Fruit fly (Drosophila melanogaster) Kc167 (cell line): ENCODE data around the gene CG11596.

Source experiments
- Myc ChIP-seq: fragments of >200 bp; optimal IDR thresholded peaks from 2 replicates; lab custom pipeline; 2017; ENCODE audit warnings: missing external identifiers
- Sin3A ChIP-seq: fragments of >200 bp; optimal IDR thresholded peaks from 2 replicates; lab custom pipeline; 2018; ENCODE audit warnings: missing external identifiers
- h ChIP-seq: fragments of >200 bp; optimal IDR thresholded peaks from 3 replicates; lab custom pipeline; 2018; ENCODE audit warnings: missing external identifiers
- insv ChIP-seq: fragments of >200 bp; optimal IDR thresholded peaks from 3 replicates; lab custom pipeline; 2018; ENCODE audit warnings: missing external identifiers
- psq ChIP-seq: fragments of >200 bp; optimal IDR thresholded peaks from 2 replicates; lab custom pipeline; 2017; ENCODE audit warnings: missing external identifiers
- ttk ChIP-seq: sonication (Bioruptor generic); optimal IDR thresholded peaks from 2 replicates; lab custom pipeline; 2017; ENCODE audit warnings: missing external identifiers

DNA sequence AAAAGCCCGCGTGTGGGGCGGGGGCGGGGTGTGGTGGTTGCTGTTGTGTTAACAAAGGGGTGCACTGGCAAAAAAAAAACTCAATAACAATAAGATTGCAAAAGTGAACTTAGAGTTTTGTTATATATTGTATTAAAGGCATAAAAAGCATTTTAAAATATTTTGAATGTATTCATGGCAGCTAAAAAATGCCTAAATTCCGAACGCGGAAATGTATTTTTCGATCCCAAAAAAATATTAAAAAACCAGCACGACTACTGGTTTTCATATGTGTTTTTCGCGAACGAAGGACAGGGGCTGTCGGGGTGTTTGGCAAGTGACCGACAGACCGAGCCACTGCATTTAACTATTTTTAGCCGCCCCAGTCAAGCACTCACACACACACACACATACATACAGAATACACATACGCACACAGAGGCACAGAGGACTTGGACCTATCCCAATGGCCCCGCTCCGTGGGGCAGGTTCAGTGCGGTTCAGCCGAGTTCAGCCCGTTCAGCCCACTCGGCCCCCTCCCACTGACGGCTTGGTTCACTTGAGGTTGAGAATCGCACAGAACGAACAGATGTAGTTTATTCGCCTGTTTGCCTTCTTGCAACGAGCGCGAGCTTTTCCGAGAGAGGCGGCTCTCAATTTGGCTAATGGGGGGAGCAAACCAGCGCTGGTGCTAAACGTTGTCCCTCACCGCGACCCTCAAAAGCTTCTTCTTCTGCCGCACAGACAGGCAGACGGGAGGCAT lies 39.5 kb downstream of the CG11596 start:
- TF ChIP-seq psq (lab: Kevin White, UChicago) (no peak), Myc (lab: Kevin White, UChicago) (no peak), Sin3A (lab: Kevin White, UChicago) (no peak), insv (lab: Kevin White, UChicago) (no peak), ttk (lab: Kevin White, UChicago) (no peak), h (no peak)
